Fruit fly (Drosophila melanogaster): ENCODE results near the gene mgl.
A peak's percentile ranks its signal among the peaks of the same experiment; 100 is the strongest.

Gene mgl

dm6 chrX:9343480-9344477, 156.2 kb downstream of the mgl start (continued):
- TF ChIP-seq exex (tag; optimal IDR thresholded peaks at IDR 0.05) (no peak), sd (tag; optimal IDR thresholded peaks at IDR 0.05) (peak; percentile 35), unc-4 (GFP tag; IDR thresholded peaks at IDR 0.05; ENCODE audit: partially characterized antibody) (no peak), chm (GFP tag; IDR thresholded peaks at IDR 0.05) (peak; percentile 61; the same call in 1 of the 2 replicates), CG10959 (GFP tag; IDR thresholded peaks at IDR 0.05) (0 out of 2 replicates have a peak, but pooled peaks have one; percentile 45), HLH3B (GFP tag; IDR thresholded peaks at IDR 0.05) (peak; percentile 62), mirr (GFP tag; optimal IDR thresholded peaks at IDR 0.05) (peak; percentile 21), nerfin-2 (GFP tag; IDR thresholded peaks at IDR 0.05; ENCODE audit: partially characterized antibody) (no peak), CG15514 (GFP tag; optimal IDR thresholded peaks at IDR 0.05) (peak; percentile 76), CG11093 (GFP tag; IDR thresholded peaks at IDR 0.05) (no peak), H15 (GFP tag; IDR thresholded peaks at IDR 0.05) (no peak), fd102C (GFP tag; optimal IDR thresholded peaks at IDR 0.05) (no peak), CG17802 (tag; optimal IDR thresholded peaks at IDR 0.05) (no peak), CG4282 (GFP tag; optimal IDR thresholded peaks at IDR 0.05) (peak; percentile 1), dan (GFP tag; IDR thresholded peaks at IDR 0.05) (no peak), CG17361 (GFP tag; IDR thresholded peaks at IDR 0.05) (no peak), nau (GFP tag; optimal IDR thresholded peaks at IDR 0.05) (no peak), CG12071 (GFP tag; optimal IDR thresholded peaks at IDR 0.05) (peak; percentile 73), sisA (GFP tag; IDR thresholded peaks at IDR 0.05) (peak; percentile 63), CG3726 (GFP tag; IDR thresholded peaks at IDR 0.05) (no peak), az2 (GFP tag; optimal IDR thresholded peaks at IDR 0.05) (no peak), pan (optimal IDR thresholded peaks at IDR 0.05) (no peak), pan (GFP tag; optimal IDR thresholded peaks at IDR 0.05 in 1 of 2, IDR thresholded peaks at IDR 0.05 in 1 of 2) (peak in 1 of 2 experiments; percentile 86), HLHmδ (GFP tag; optimal IDR thresholded peaks at IDR 0.05) (no peak), zfh1 (GFP tag; IDR thresholded peaks at IDR 0.05) (peak; percentile 60; the same call in 1 of the 3 replicates), CG7839 (tag; optimal IDR thresholded peaks at IDR 0.05) (peak; percentile 80), fd96Cb (tag; optimal IDR thresholded peaks at IDR 0.05) (peak; percentile 52), CG11723 (GFP tag; optimal IDR thresholded peaks at IDR 0.05) (peak; percentile 9), CG1024 (GFP tag; IDR thresholded peaks at IDR 0.05) (peak; percentile 49; the same call in 1 of the 2 replicates), zfh2 (GFP tag; optimal IDR thresholded peaks at IDR 0.05) (peak; percentile 69), CG1602 (GFP tag; optimal IDR thresholded peaks at IDR 0.05) (peak; percentile 14), CG8388 (GFP tag; optimal IDR thresholded peaks at IDR 0.05) (no peak), gro (GFP tag; optimal IDR thresholded peaks at IDR 0.05) (peak; percentile 68), abd-A (tag; optimal IDR thresholded peaks at IDR 0.05) (no peak), CG16815 (GFP tag; optimal IDR thresholded peaks at IDR 0.05) (peak; percentile 39), CG7963 (GFP tag; IDR thresholded peaks at IDR 0.05; ENCODE audit: partially characterized antibody) (no peak), ash1 (GFP tag; optimal IDR thresholded peaks at IDR 0.05) (no peak), CG33557 (GFP tag; optimal IDR thresholded peaks at IDR 0.05) (no peak), ssp (GFP tag; IDR thresholded peaks at IDR 0.05) (peak; percentile 53), slbo (GFP tag; IDR thresholded peaks at IDR 0.05) (peak; percentile 87), gsb (GFP tag; IDR thresholded peaks at IDR 0.05) (peak; percentile 64), Drgx (GFP tag; IDR thresholded peaks at IDR 0.05) (peak; percentile 86), danr (GFP tag; IDR thresholded peaks at IDR 0.05) (peak; percentile 43; the same call in 1 of the 2 replicates), ranshi (GFP tag; IDR thresholded peaks at IDR 0.05) (peak; percentile 76), CG6854 (GFP tag; optimal IDR thresholded peaks at IDR 0.05) (peak; percentile 28), Fer3 (tag; optimal IDR thresholded peaks at IDR 0.05) (peak; percentile 76), hkb (optimal IDR thresholded peaks at IDR 0.05) (no peak), hkb (GFP tag; IDR thresholded peaks at IDR 0.05) (peak; percentile 76)

Data from whole organism, embryonic.